Worm (Caenorhabditis elegans): ENCODE data around the gene mks-5.

Gene mks-5

ce11 chrII:10714262-10714933, 5.6 kb upstream of the mks-5 start, which contains the start of the genes dph-2 and C09G5.7:
TSS of gene dph-2 (minus strand) at chrII:10714297.
TSS of gene C09G5.7 (plus strand) at chrII:10714883.
- TF ChIP-seq lsl-1 (GFP tag; optimal IDR thresholded peaks at IDR 0.05) (peak; percentile 56), ceh-79 (tag; optimal IDR thresholded peaks at IDR 0.05) (no peak), lag-1 (GFP tag; IDR thresholded peaks at IDR 0.05) (no peak), madf-8 (GFP tag; conservative IDR thresholded peaks at IDR 0.05) (0 out of 2 replicates have a peak, but pooled peaks have one; percentile 16), Y56A3A.18 (GFP tag; IDR thresholded peaks at IDR 0.05) (no peak), efl-1 (GFP tag; optimal IDR thresholded peaks at IDR 0.05) (peak; percentile 64), sea-2 (GFP tag; IDR thresholded peaks at IDR 0.05) (no peak), xnd-1 (tag; optimal IDR thresholded peaks at IDR 0.05) (peak; percentile 10), madf-6 (GFP tag; IDR thresholded peaks at IDR 0.05) (peak; percentile 47; the same call in 1 of the 2 replicates), lin-54 (GFP tag; optimal IDR thresholded peaks at IDR 0.05) (peak; percentile 87), dpl-1 (GFP tag; optimal IDR thresholded peaks at IDR 0.05) (peak; percentile 69), snpc-4 (GFP tag; optimal IDR thresholded peaks at IDR 0.05) (no peak), snpc-4 (tag; optimal IDR thresholded peaks at IDR 0.05) (no peak), lin-35 (GFP tag; optimal IDR thresholded peaks at IDR 0.05) (peak in 2 of 3 experiments; percentile 31 to 37), F52B5.7 (tag; optimal IDR thresholded peaks at IDR 0.05) (no peak)

- TF ChIP-seq gei-17 (GFP tag; optimal IDR thresholded peaks at IDR 0.05): no peak
Observed at ce11 chrII:10717124-10717523, 2.9 kb upstream of the mks-5 start, which contains the start of gene C09G5.13. TSS of gene C09G5.13 (plus strand) at chrII:10717424.

- TF ChIP-seq attf-3 (GFP tag; conservative IDR thresholded peaks at IDR 0.05) (no peak), F10E7.11 (tag; optimal IDR thresholded peaks at IDR 0.05) (no peak), bed-1 (GFP tag; IDR thresholded peaks at IDR 0.05) (no peak), pbrm-1 (GFP tag; IDR thresholded peaks at IDR 0.05) (no peak), dpff-1 (tag; optimal IDR thresholded peaks at IDR 0.05) (no peak)
Observed at ce11 chrII:10723069-10723468, 3.0 kb downstream of the mks-5 start, which contains the start of gene C09G5.14. TSS of gene C09G5.14 (minus strand) at chrII:10723169.

ce11 chrII:10730702-10731101, 10.7 kb downstream of the mks-5 start:
- TF ChIP-seq ztf-6 (GFP tag; IDR thresholded peaks at IDR 0.05) (no peak), sdz-38 (tag; optimal IDR thresholded peaks at IDR 0.05) (no peak), ceh-58 (GFP tag; IDR thresholded peaks at IDR 0.05) (no peak), nhr-90 (tag; optimal IDR thresholded peaks at IDR 0.05) (no peak), nhr-27 (tag; optimal IDR thresholded peaks at IDR 0.05) (no peak), Y56A3A.18 (GFP tag; IDR thresholded peaks at IDR 0.05) (no peak), Y53G8AR.9 (GFP tag; conservative IDR thresholded peaks at IDR 0.05) (no peak), attf-6 (GFP tag; IDR thresholded peaks at IDR 0.05) (no peak), B0019.2 (GFP tag; conservative IDR thresholded peaks at IDR 0.05) (no peak), ztf-28 (GFP tag; IDR thresholded peaks at IDR 0.05) (no peak), ZK185.1 (tag; optimal IDR thresholded peaks at IDR 0.05; ENCODE audit: poor library complexity, severe bottlenecking) (no peak), cebp-1 (GFP tag; IDR thresholded peaks at IDR 0.05) (no peak), cebp-1 (tag; optimal IDR thresholded peaks at IDR 0.05) (no peak), ztf-3 (GFP tag; optimal IDR thresholded peaks at IDR 0.05) (no peak), aptf-2 (GFP tag; conservative IDR thresholded peaks at IDR 0.05) (no peak), snpc-4 (GFP tag; optimal IDR thresholded peaks at IDR 0.05) (no peak), snpc-4 (tag; optimal IDR thresholded peaks at IDR 0.05) (no peak), cebp-2 (GFP tag; IDR thresholded peaks at IDR 0.05) (no peak), athp-1 (tag; optimal IDR thresholded peaks at IDR 0.05) (no peak), lag-1 (GFP tag; IDR thresholded peaks at IDR 0.05) (no peak)

Data from whole organism, young adult.